Fruit fly (Drosophila melanogaster): ENCODE measurements around the gene CG9411.

dm6 chrX:14446853-14447252, 33.0 kb downstream of the CG9411 start:
- TF ChIP-seq Dll (optimal IDR thresholded peaks at IDR 0.05) = no peak
- no peak for TF ChIP-seq CG8478 (optimal IDR thresholded peaks at IDR 0.05)
